Worm (Caenorhabditis elegans): ENCODE results near the gene T28A11.3.

- TF ChIP-seq nhr-237 (tag; optimal IDR thresholded peaks at IDR 0.05) (no peak), ztf-4 (tag; optimal IDR thresholded peaks at IDR 0.05) (no peak), nfya-1 (tag; optimal IDR thresholded peaks at IDR 0.05; ENCODE audit: insufficient read depth) (no peak), ceh-28 (tag; optimal IDR thresholded peaks at IDR 0.05) (no peak), egl-27 (tag; optimal IDR thresholded peaks at IDR 0.05) (no peak), tbx-2 (tag; optimal IDR thresholded peaks at IDR 0.05) (no peak), skn-1 (tag; optimal IDR thresholded peaks at IDR 0.05) (no peak)
These were observed 5.7 kb upstream of the T28A11.3 start, which contains the start of gene T28A11.19 for ce11 chrV:3269407-3269806.

All from whole organism, L3 larva.